Fruit fly (Drosophila melanogaster) Kc167 (cell line): Measurements from ENCODE around the gene Trax.

Experiments
- h ChIP-seq: fragments of >200 bp; optimal IDR thresholded peaks from 3 replicates; lab custom pipeline; 2018; ENCODE audit warnings: missing external identifiers
- insv ChIP-seq: fragments of >200 bp; optimal IDR thresholded peaks from 3 replicates; lab custom pipeline; 2018; ENCODE audit warnings: missing external identifiers
- psq ChIP-seq: fragments of >200 bp; optimal IDR thresholded peaks from 2 replicates; lab custom pipeline; 2017; ENCODE audit warnings: missing external identifiers
- ttk ChIP-seq: sonication (Bioruptor generic); optimal IDR thresholded peaks from 2 replicates; lab custom pipeline; 2017; ENCODE audit warnings: missing external identifiers

dm6 chr3R:15356645-15357431 is 4.7 kb upstream of the Trax start, which contains the start of the genes Atg4b and Hibch:
- no peak for TF ChIP-seq psq (lab: Kevin White, UChicago)
- TF ChIP-seq h, result no peak
- no peak for TF ChIP-seq ttk (lab: Kevin White, UChicago)
- TF ChIP-seq insv (lab: Kevin White, UChicago), result no peak
